Fruit fly (Drosophila melanogaster) whole organism, embryonic: ENCODE measurements around the gene CG8300.

Experiments
- CG10543 ChIP-seq: fragments of 200-800 bp; sonication (Bioruptor generic); optimal IDR thresholded peaks from 3 replicates; lab custom pipeline; 2017; ENCODE audit warnings: missing biosample characterization, mild to moderate bottlenecking, missing genetic modification characterization, moderate library complexity
- CG13296 ChIP-seq: fragments of 200-800 bp; sonication (Bioruptor generic); optimal IDR thresholded peaks from 3 replicates; lab custom pipeline; 2018; ENCODE audit warnings: missing biosample characterization, mild to moderate bottlenecking, missing genetic modification characterization
- CG13424 ChIP-seq: fragments of 200-800 bp; sonication (Bioruptor generic); optimal IDR thresholded peaks from 2 replicates; lab custom pipeline; 2019; ENCODE audit warnings: missing biosample characterization, mild to moderate bottlenecking, missing genetic modification characterization, moderate library complexity
- CG13775 ChIP-seq: fragments of 200-800 bp; sonication (Bioruptor generic); optimal IDR thresholded peaks from 3 replicates; lab custom pipeline; 2017; ENCODE audit warnings: missing biosample characterization, mild to moderate bottlenecking, missing genetic modification characterization
- CG14667 ChIP-seq: fragments of 200-800 bp; sonication (Bioruptor generic); IDR thresholded peaks from 2 replicates; pipeline ENCODE4 v1.3.6; 2022; ENCODE audit warnings: missing biosample characterization, missing genetic modification characterization
- CG15514 ChIP-seq: fragments of 200-800 bp; sonication (Bioruptor generic); optimal IDR thresholded peaks from 3 replicates; lab custom pipeline; 2017; ENCODE audit warnings: missing biosample characterization, missing genetic modification characterization, mild to moderate bottlenecking, moderate library complexity, missing genetic modification reagents
- CG15696 ChIP-seq: fragments of 200-800 bp; sonication (Bioruptor generic); optimal IDR thresholded peaks from 2 replicates; lab custom pipeline; 2019; ENCODE audit warnings: missing biosample characterization, mild to moderate bottlenecking, missing genetic modification characterization, moderate library complexity
- CG1603 ChIP-seq: fragments of 200-800 bp; sonication (Bioruptor generic); optimal IDR thresholded peaks from 2 replicates; lab custom pipeline; 2019; ENCODE audit warnings: missing biosample characterization, mild to moderate bottlenecking, missing genetic modification characterization, moderate library complexity
- CG1647 ChIP-seq: fragments of 200-800 bp; sonication (Bioruptor generic); optimal IDR thresholded peaks from 3 replicates; lab custom pipeline; 2016; ENCODE audit warnings: missing biosample characterization, missing genetic modification characterization
- CG17612 ChIP-seq: fragments of 200-800 bp; sonication (Bioruptor generic); IDR thresholded peaks from 2 replicates; pipeline ENCODE4 v1.3.6; 2022; ENCODE audit warnings: missing biosample characterization, missing genetic modification characterization
- CG1832 ChIP-seq: fragments of 200-800 bp; sonication (Bioruptor generic); optimal IDR thresholded peaks from 2 replicates; lab custom pipeline; 2017; ENCODE audit warnings: missing biosample characterization, mild to moderate bottlenecking, missing genetic modification characterization, inconsistent platforms
- CG2202 ChIP-seq: fragments of 200-800 bp; sonication (Bioruptor generic); optimal IDR thresholded peaks from 2 replicates; lab custom pipeline; 2018; ENCODE audit warnings: missing biosample characterization, mild to moderate bottlenecking, missing genetic modification characterization
- CG2678 ChIP-seq: fragments of 200-800 bp; sonication (Bioruptor generic); optimal IDR thresholded peaks from 3 replicates; lab custom pipeline; 2019; ENCODE audit warnings: missing biosample characterization, mild to moderate bottlenecking, missing genetic modification characterization, moderate library complexity
- CG32772 ChIP-seq: fragments of 200-800 bp; sonication (Bioruptor generic); IDR thresholded peaks from 2 replicates; pipeline ENCODE4 v1.3.6; 2022; ENCODE audit warnings: missing biosample characterization, missing genetic modification characterization
- CG6254 ChIP-seq: fragments of 200-800 bp; sonication (Bioruptor generic); optimal IDR thresholded peaks from 3 replicates; lab custom pipeline; 2017; ENCODE audit warnings: mild to moderate bottlenecking, missing biosample characterization, missing genetic modification reagents, missing genetic modification characterization
- CG6854 ChIP-seq: fragments of 200-800 bp; sonication (Bioruptor generic); optimal IDR thresholded peaks from 3 replicates; lab custom pipeline; 2017; ENCODE audit warnings: missing biosample characterization, mild to moderate bottlenecking, missing genetic modification characterization
- CG7357 ChIP-seq: fragments of 200-800 bp; sonication (Bioruptor generic); IDR thresholded peaks from 3 replicates; pipeline ENCODE4 v1.3.6; 2022; ENCODE audit warnings: missing biosample characterization, missing genetic modification characterization
- CG8290 ChIP-seq, 3 experiments: fragments of 200-800 bp; sonication (Bioruptor generic); optimal IDR thresholded peaks; 2 replicates each; lab custom pipeline; 2016 to 2019; ENCODE audit warnings: missing biosample characterization in 3 of 3, missing genetic modification characterization in 3 of 3, mild to moderate bottlenecking in 2 of 3, moderate library complexity in 1 of 3
- CG8388 ChIP-seq: fragments of 200-800 bp; sonication (Bioruptor generic); optimal IDR thresholded peaks from 2 replicates; lab custom pipeline; 2019; ENCODE audit warnings: missing biosample characterization, mild to moderate bottlenecking, missing genetic modification characterization, moderate library complexity
- CG8478 ChIP-seq: fragments of >200 bp; optimal IDR thresholded peaks from 2 replicates; lab custom pipeline; 2018
- CG9932 ChIP-seq: fragments of 200-800 bp; sonication (Bioruptor generic); IDR thresholded peaks from 2 replicates; pipeline ENCODE4 v1.3.6; 2022; ENCODE audit warnings: missing biosample characterization, missing genetic modification characterization
- CoRest ChIP-seq: fragments of 200-800 bp; sonication (Bioruptor generic); optimal IDR thresholded peaks from 3 replicates; lab custom pipeline; 2018; ENCODE audit warnings: missing biosample characterization, mild to moderate bottlenecking, missing genetic modification characterization, moderate library complexity
- Dref ChIP-seq: fragments of 200-800 bp; sonication (Bioruptor generic); IDR thresholded peaks from 2 replicates; pipeline ENCODE4 v1.3.6; 2022; ENCODE audit warnings: missing biosample characterization, missing genetic modification characterization
- MBD-R2 ChIP-seq: fragments of 200-800 bp; sonication (Bioruptor generic); IDR thresholded peaks from 2 replicates; pipeline ENCODE4 v1.3.6; 2022; ENCODE audit warnings: missing biosample characterization, missing genetic modification characterization
- Oli ChIP-seq: fragments of 200-800 bp; sonication (Bioruptor generic); optimal IDR thresholded peaks from 2 replicates; lab custom pipeline; 2018; ENCODE audit warnings: missing biosample characterization, mild to moderate bottlenecking, missing genetic modification characterization, moderate library complexity
- Opbp ChIP-seq: fragments of 200-800 bp; sonication (Bioruptor generic); IDR thresholded peaks from 3 replicates; pipeline ENCODE4 v1.3.6; 2022; ENCODE audit warnings: missing biosample characterization, missing genetic modification characterization; ENCODE audit not compliant: partially characterized antibody
- Sry-δ ChIP-seq: fragments of 200-800 bp; sonication (Bioruptor generic); optimal IDR thresholded peaks from 2 replicates; lab custom pipeline; 2016; ENCODE audit warnings: missing biosample characterization, missing genetic modification characterization
- ab ChIP-seq: fragments of 200-800 bp; sonication (Bioruptor generic); optimal IDR thresholded peaks from 2 replicates; lab custom pipeline; 2016; ENCODE audit warnings: missing biosample characterization, missing genetic modification characterization
- bab2 ChIP-seq: fragments of 200-800 bp; sonication (Bioruptor generic); optimal IDR thresholded peaks from 2 replicates; lab custom pipeline; 2016; ENCODE audit warnings: missing biosample characterization, missing genetic modification characterization
- cad ChIP-seq: fragments of >200 bp; optimal IDR thresholded peaks from 2 replicates; lab custom pipeline; 2017; ENCODE audit warnings: missing biosample characterization, missing genetic modification characterization
- chinmo ChIP-seq: fragments of 200-800 bp; sonication (Bioruptor generic); IDR thresholded peaks from 4 replicates; pipeline ENCODE4 v1.3.6; 2022; ENCODE audit warnings: missing biosample characterization, missing genetic modification characterization; ENCODE audit not compliant: partially characterized antibody
- chn ChIP-seq: fragments of 200-800 bp; sonication (Bioruptor generic); optimal IDR thresholded peaks from 2 replicates; lab custom pipeline; 2016; ENCODE audit warnings: missing biosample characterization, missing genetic modification characterization
- gem ChIP-seq: fragments of 200-800 bp; sonication (Bioruptor generic); optimal IDR thresholded peaks from 2 replicates; lab custom pipeline; 2019; ENCODE audit warnings: missing biosample characterization, mild to moderate bottlenecking, missing genetic modification characterization, moderate library complexity
- gfzf ChIP-seq: fragments of 200-800 bp; sonication (Bioruptor generic); optimal IDR thresholded peaks from 2 replicates; lab custom pipeline; 2016; ENCODE audit warnings: missing biosample characterization, mild to moderate bottlenecking, missing genetic modification characterization, moderate library complexity
- insv ChIP-seq, 2 experiments: fragments of 200-800 bp; sonication (Bioruptor generic); optimal IDR thresholded peaks; 3 replicates each; lab custom pipeline; 2016 to 2018; ENCODE audit warnings: missing biosample characterization in 2 of 2, missing genetic modification characterization in 2 of 2
- inv ChIP-seq: fragments of 200-800 bp; sonication (Bioruptor generic); IDR thresholded peaks from 2 replicates; pipeline ENCODE4 v1.3.6; 2022; ENCODE audit warnings: missing biosample characterization, missing genetic modification characterization; ENCODE audit not compliant: partially characterized antibody
- knrl ChIP-seq: fragments of 200-800 bp; sonication (Bioruptor generic); IDR thresholded peaks from 3 replicates; pipeline ENCODE4 v1.3.6; 2022; ENCODE audit warnings: missing biosample characterization, missing genetic modification characterization; ENCODE audit not compliant: partially characterized antibody
- mam ChIP-seq: fragments of 200-800 bp; sonication (Bioruptor generic); optimal IDR thresholded peaks from 3 replicates; lab custom pipeline; 2016; ENCODE audit warnings: missing biosample characterization, missing genetic modification characterization
- nom ChIP-seq: fragments of 200-800 bp; sonication (Bioruptor generic); optimal IDR thresholded peaks from 2 replicates; lab custom pipeline; 2017; ENCODE audit warnings: missing biosample characterization, missing genetic modification characterization, mild to moderate bottlenecking, moderate library complexity, missing genetic modification reagents
- oc ChIP-seq: fragments of 200-800 bp; sonication (Bioruptor generic); optimal IDR thresholded peaks from 2 replicates; lab custom pipeline; 2018; ENCODE audit warnings: missing biosample characterization, mild to moderate bottlenecking, missing genetic modification characterization, moderate library complexity
- otp ChIP-seq: fragments of 200-800 bp; sonication (Bioruptor generic); IDR thresholded peaks from 3 replicates; pipeline ENCODE4, ENCODE4 v1.3.6; 2022; ENCODE audit warnings: missing biosample characterization, missing genetic modification characterization
- peb ChIP-seq: fragments of 200-800 bp; sonication (Bioruptor generic); IDR thresholded peaks from 2 replicates; pipeline ENCODE4 v1.3.6; 2022; ENCODE audit warnings: missing biosample characterization, missing genetic modification characterization
- phol ChIP-seq: fragments of 200-800 bp; sonication (Bioruptor generic); optimal IDR thresholded peaks from 3 replicates; lab custom pipeline; 2018; ENCODE audit warnings: missing biosample characterization, mild to moderate bottlenecking, missing genetic modification characterization, moderate library complexity
- sc ChIP-seq, 3 experiments: fragments of >200 bp in 2 of 3; fragments of 200-800 bp in 1 of 3; sonication (Bioruptor generic) in 1 of 3; optimal IDR thresholded peaks; 2 replicates in 2 of 3; 3 replicates in 1 of 3; lab custom pipeline; 2017; ENCODE audit warnings: mild to moderate bottlenecking in 1 of 3, missing biosample characterization in 1 of 3, missing genetic modification characterization in 1 of 3, missing genetic modification reagents in 1 of 3
- scrt ChIP-seq: fragments of 200-800 bp; sonication (Bioruptor generic); optimal IDR thresholded peaks from 2 replicates; lab custom pipeline; 2018; ENCODE audit warnings: missing biosample characterization, mild to moderate bottlenecking, missing genetic modification characterization, moderate library complexity
- seq ChIP-seq: fragments of 200-800 bp; sonication (Bioruptor generic); IDR thresholded peaks from 2 replicates; pipeline ENCODE4 v1.3.6; 2022; ENCODE audit warnings: missing biosample characterization, missing genetic modification characterization
- slbo ChIP-seq: fragments of 200-800 bp; sonication (Bioruptor generic); IDR thresholded peaks from 2 replicates; pipeline ENCODE4 v1.3.6; 2022; ENCODE audit warnings: missing biosample characterization, missing genetic modification characterization
- tll ChIP-seq, 2 experiments: fragments of 200-800 bp in 1 of 2; fragments of >200 bp in 1 of 2; sonication (Bioruptor generic) in 1 of 2; optimal IDR thresholded peaks; 2 replicates each; lab custom pipeline; 2017 to 2019; ENCODE audit warnings: missing biosample characterization in 2 of 2, missing genetic modification characterization in 2 of 2, mild to moderate bottlenecking in 1 of 2, moderate library complexity in 1 of 2

The CG8300 gene

dm6 chrX:7104400-7105068, at the start of gene CG8300, which contains the start of gene CG4617:
Gene CG8300 (plus strand): TSS chrX:7104885.
Gene CG4617 (minus strand): TSS chrX:7104491.
- TF ChIP-seq CG8388 (GFP tag; lab: Kevin White, UChicago), result peak; percentile 34
- TF ChIP-seq CG7357 (GFP tag; lab: Robert Waterston, UW), result no peak
- TF ChIP-seq chinmo, result no peak
- peak; percentile 51 for TF ChIP-seq CG13775 (GFP tag; lab: Kevin White, UChicago)
- peak in 1 of 2 experiments; percentile 10 for TF ChIP-seq insv (GFP tag; optimal IDR thresholded peaks at IDR 0.05; lab: Kevin White, UChicago)
- TF ChIP-seq inv (GFP tag; lab: Robert Waterston, UW), result no peak
- peak; percentile 61 for TF ChIP-seq CG2678 (tag; lab: Kevin White, UChicago)
- TF ChIP-seq CG6854, result no peak
- peak; percentile 6 for TF ChIP-seq nom (GFP tag; lab: Kevin White, UChicago)
- TF ChIP-seq CG1647, result no peak
- peak; percentile 33; the same call in 1 of the 2 replicates for TF ChIP-seq MBD-R2 (GFP tag; lab: Robert Waterston, UW)
- no peak for TF ChIP-seq CG6254 (GFP tag; lab: Kevin White, UChicago)
- no peak for TF ChIP-seq cad (GFP tag; lab: Kevin White, UChicago)
- no peak for TF ChIP-seq bab2 (GFP tag; lab: Kevin White, UChicago)
- peak; percentile 17 for TF ChIP-seq CG8290 (GFP tag; optimal IDR thresholded peaks at IDR 0.05; lab: Kevin White, UChicago)
- peak in 1 of 2 experiments; percentile 10 for TF ChIP-seq CG8290 (tag; optimal IDR thresholded peaks at IDR 0.05; lab: Kevin White, UChicago)
- peak; percentile 54 for TF ChIP-seq CoRest (tag; lab: Kevin White, UChicago)
- peak; percentile 59 for TF ChIP-seq gem (tag; lab: Kevin White, UChicago)
- peak; percentile 53 for TF ChIP-seq gfzf (GFP tag; lab: Kevin White, UChicago)
- no peak for TF ChIP-seq CG17612 (GFP tag; lab: Robert Waterston, UW)
- TF ChIP-seq scrt (GFP tag; lab: Kevin White, UChicago), result no peak
- TF ChIP-seq otp (GFP tag; lab: Robert Waterston, UW), result no peak
- peak; percentile 54 for TF ChIP-seq phol
- peak; percentile 37 for TF ChIP-seq CG13424 (tag; lab: Kevin White, UChicago)
- TF ChIP-seq CG13296, result no peak
- TF ChIP-seq Oli (tag; lab: Kevin White, UChicago), result peak; percentile 8
- peak; percentile 5 for TF ChIP-seq CG15696 (tag; lab: Kevin White, UChicago)
- no peak for TF ChIP-seq CG14667 (GFP tag; lab: Robert Waterston, UW)
- TF ChIP-seq tll (GFP tag; optimal IDR thresholded peaks at IDR 0.05; lab: Kevin White, UChicago), result no peak
- no peak for TF ChIP-seq sc (optimal IDR thresholded peaks at IDR 0.05; lab: Kevin White, UChicago)
- TF ChIP-seq sc (GFP tag; optimal IDR thresholded peaks at IDR 0.05; lab: Kevin White, UChicago), result no peak
- TF ChIP-seq CG15514 (GFP tag; lab: Kevin White, UChicago), result peak; percentile 8
- peak; percentile 30 for TF ChIP-seq Sry-δ
- no peak for TF ChIP-seq Opbp (GFP tag; lab: Robert Waterston, UW)
- TF ChIP-seq slbo (GFP tag; lab: Robert Waterston, UW), result peak; percentile 53; the same call in 1 of the 2 replicates
- peak; percentile 27; the same call in 1 of the 2 replicates for TF ChIP-seq Dref (GFP tag; lab: Robert Waterston, UW)
- no peak for TF ChIP-seq ab (GFP tag; lab: Kevin White, UChicago)
- TF ChIP-seq CG2202 (tag; lab: Kevin White, UChicago), result no peak
- TF ChIP-seq chn (GFP tag; lab: Kevin White, UChicago), result no peak
- TF ChIP-seq CG1832, result no peak
- TF ChIP-seq CG9932, result peak; percentile 40; the same call in 1 of the 2 replicates
- no peak for TF ChIP-seq knrl
- TF ChIP-seq mam, result no peak
- TF ChIP-seq peb, result no peak
- peak; percentile 38; the same call in 1 of the 2 replicates for TF ChIP-seq CG32772
- TF ChIP-seq CG1603 (tag; lab: Kevin White, UChicago), result peak; percentile 11
- TF ChIP-seq oc (tag; lab: Kevin White, UChicago), result no peak
- peak; percentile 52 for TF ChIP-seq CG10543 (GFP tag; lab: Kevin White, UChicago)
- no peak for TF ChIP-seq seq (GFP tag; lab: Robert Waterston, UW)
- TF ChIP-seq CG8478 (lab: Kevin White, UChicago), result no peak
